Fruit fly (Drosophila melanogaster) whole organism, adult: ENCODE data around the gene CG13670.
A peak's percentile ranks its signal among the peaks of the same experiment; 100 is the strongest.

Experiments used
- CG7045 ChIP-seq: fragments of 200-800 bp; sonication (Bioruptor generic); optimal IDR thresholded peaks from 2 replicates; lab custom pipeline; 2017; ENCODE audit warnings: missing biosample characterization, mild to moderate bottlenecking, missing genetic modification characterization
- CG7101 ChIP-seq: fragments of 200-800 bp; sonication (Bioruptor generic); optimal IDR thresholded peaks from 2 replicates; lab custom pipeline; 2018; ENCODE audit warnings: missing biosample characterization, mild to moderate bottlenecking, missing genetic modification characterization, moderate library complexity
- Crg-1 ChIP-seq: fragments of 200-800 bp; sonication (Bioruptor generic); optimal IDR thresholded peaks from 2 replicates; lab custom pipeline; 2016; ENCODE audit warnings: missing biosample characterization, missing genetic modification characterization
- kay ChIP-seq: fragments of 200-800 bp; sonication (Bioruptor generic); peaks from one replicate; lab custom pipeline; 2016; ENCODE audit warnings: missing biosample characterization, missing genetic modification characterization, borderline replicate concordance
- pad ChIP-seq: fragments of 200-800 bp; sonication (Bioruptor generic); optimal IDR thresholded peaks from 3 replicates; lab custom pipeline; 2017; ENCODE audit warnings: missing biosample characterization, missing genetic modification characterization, mild to moderate bottlenecking, moderate library complexity, missing genetic modification reagents

- peak; percentile 36 for TF ChIP-seq pad
- TF ChIP-seq kay = no peak
- peak; percentile 38 for TF ChIP-seq CG7101 (tag; lab: Kevin White, UChicago)
- no peak for TF ChIP-seq CG7045
- peak; percentile 29 for TF ChIP-seq Crg-1 (GFP tag; lab: Kevin White, UChicago)
Observed at dm6 chr3L:8360643-8361110, 40.1 kb downstream of the CG13670 start, which contains the start of gene Idh.
